Fruit fly (Drosophila melanogaster) whole organism, prepupa: ENCODE data around the gene CG5079.

Experiments
- CG16779 ChIP-seq: fragments of 200-800 bp; sonication (Bioruptor generic); optimal IDR thresholded peaks from 3 replicates; lab custom pipeline; 2017; ENCODE audit warnings: missing biosample characterization, mild to moderate bottlenecking, missing genetic modification characterization
- CG3032 ChIP-seq: fragments of 200-800 bp; optimal IDR thresholded peaks from 2 replicates; lab custom pipeline; 2019; ENCODE audit warnings: missing biosample characterization, mild to moderate bottlenecking, missing genetic modification characterization, moderate library complexity
- CG31627 ChIP-seq: fragments of 200-800 bp; sonication (Bioruptor generic); optimal IDR thresholded peaks from 3 replicates; lab custom pipeline; 2016; ENCODE audit warnings: missing biosample characterization, missing genetic modification characterization
- CG34406 ChIP-seq: fragments of 200-800 bp; sonication (Bioruptor generic); optimal IDR thresholded peaks from 3 replicates; lab custom pipeline; 2016; ENCODE audit warnings: missing biosample characterization, missing genetic modification characterization
- CG3919 ChIP-seq: fragments of 200-800 bp; sonication (Bioruptor generic); optimal IDR thresholded peaks from 3 replicates; lab custom pipeline; 2016; ENCODE audit warnings: missing biosample characterization, missing genetic modification characterization
- CG6276 ChIP-seq: fragments of 200-800 bp; sonication (Bioruptor generic); optimal IDR thresholded peaks from 2 replicates; lab custom pipeline; 2017; ENCODE audit warnings: missing biosample characterization, mild to moderate bottlenecking, missing genetic modification characterization
- CG6792 ChIP-seq: fragments of 200-800 bp; sonication (Bioruptor generic); optimal IDR thresholded peaks from 3 replicates; lab custom pipeline; 2016; ENCODE audit warnings: missing biosample characterization, missing genetic modification characterization
- CG7368 ChIP-seq: fragments of 200-800 bp; sonication (Bioruptor generic); optimal IDR thresholded peaks from 3 replicates; lab custom pipeline; 2016; ENCODE audit warnings: missing biosample characterization, missing genetic modification characterization
- CG8119 ChIP-seq: fragments of 200-800 bp; sonication (Bioruptor generic); IDR thresholded peaks from 3 replicates; pipeline ENCODE4 v1.3.6; 2022; ENCODE audit warnings: missing biosample characterization, missing genetic modification characterization
- CG8319 ChIP-seq: fragments of 200-800 bp; sonication (Bioruptor generic); optimal IDR thresholded peaks from 3 replicates; lab custom pipeline; 2016; ENCODE audit warnings: missing biosample characterization, missing genetic modification characterization
- Eip78C ChIP-seq: fragments of 200-800 bp; sonication (Bioruptor generic); peaks from one replicate; lab custom pipeline; 2016; ENCODE audit warnings: missing biosample characterization, missing genetic modification characterization
- Ets21C ChIP-seq: fragments of 200-800 bp; sonication (Bioruptor generic); optimal IDR thresholded peaks from 3 replicates; lab custom pipeline; 2016; ENCODE audit warnings: missing biosample characterization, missing genetic modification characterization
- Hr4 ChIP-seq: fragments of 200-800 bp; sonication (Bioruptor generic); optimal IDR thresholded peaks from 3 replicates; lab custom pipeline; 2016; ENCODE audit warnings: missing biosample characterization, missing genetic modification characterization
- Lpt ChIP-seq: fragments of 200-800 bp; sonication (Bioruptor generic); optimal IDR thresholded peaks from 3 replicates; lab custom pipeline; 2016; ENCODE audit warnings: missing biosample characterization, missing genetic modification characterization
- Met ChIP-seq: fragments of 200-800 bp; sonication (Bioruptor generic); optimal IDR thresholded peaks from 3 replicates; lab custom pipeline; 2016; ENCODE audit warnings: missing biosample characterization, missing genetic modification characterization
- Smox ChIP-seq: fragments of 200-800 bp; sonication (Bioruptor generic); optimal IDR thresholded peaks from 3 replicates; lab custom pipeline; 2016; ENCODE audit warnings: missing biosample characterization, missing genetic modification characterization
- Sox102F ChIP-seq: fragments of 200-800 bp; sonication (Bioruptor generic); optimal IDR thresholded peaks from 2 replicates; lab custom pipeline; 2016; ENCODE audit warnings: missing biosample characterization, mild to moderate bottlenecking, missing genetic modification characterization
- achi ChIP-seq: fragments of 200-800 bp; sonication (Bioruptor generic); optimal IDR thresholded peaks from 3 replicates; lab custom pipeline; 2016; ENCODE audit warnings: missing biosample characterization, missing genetic modification characterization
- cyc ChIP-seq: fragments of 200-800 bp; sonication (Bioruptor generic); optimal IDR thresholded peaks from 3 replicates; lab custom pipeline; 2016; ENCODE audit warnings: missing biosample characterization, missing genetic modification characterization
- dac ChIP-seq: fragments of 200-800 bp; sonication (Bioruptor generic); optimal IDR thresholded peaks from 2 replicates; lab custom pipeline; 2017; ENCODE audit warnings: missing biosample characterization, mild to moderate bottlenecking, missing genetic modification characterization
- dsx ChIP-seq: fragments of 200-800 bp; optimal IDR thresholded peaks from 3 replicates; lab custom pipeline; 2019; ENCODE audit warnings: missing biosample characterization, mild to moderate bottlenecking, missing genetic modification characterization, moderate library complexity; ENCODE audit not compliant: poor library complexity, severe bottlenecking
- eg ChIP-seq: fragments of 200-800 bp; sonication (Bioruptor generic); IDR thresholded peaks from 3 replicates; pipeline ENCODE4 v1.3.6; 2022; ENCODE audit warnings: missing biosample characterization, missing genetic modification characterization
- esn ChIP-seq: fragments of 200-800 bp; sonication (Bioruptor generic); optimal IDR thresholded peaks from 2 replicates; lab custom pipeline; 2016; ENCODE audit warnings: missing biosample characterization, mild to moderate bottlenecking, missing genetic modification characterization, moderate library complexity
- fd59A ChIP-seq: fragments of 200-800 bp; sonication (Bioruptor generic); optimal IDR thresholded peaks from 2 replicates; lab custom pipeline; 2017; ENCODE audit warnings: missing biosample characterization, mild to moderate bottlenecking, missing genetic modification characterization, missing genetic modification reagents
- fd85E ChIP-seq: fragments of 200-800 bp; sonication (Bioruptor generic); optimal IDR thresholded peaks from 3 replicates; lab custom pipeline; 2016; ENCODE audit warnings: missing biosample characterization, missing genetic modification characterization
- lz ChIP-seq: fragments of 200-800 bp; sonication (Bioruptor generic); optimal IDR thresholded peaks from 3 replicates; lab custom pipeline; 2016; ENCODE audit warnings: missing biosample characterization, missing genetic modification characterization
- pdm3 ChIP-seq: fragments of 200-800 bp; sonication (Bioruptor generic); optimal IDR thresholded peaks from 3 replicates; lab custom pipeline; 2016; ENCODE audit warnings: missing biosample characterization, missing genetic modification characterization
- spab ChIP-seq: fragments of 200-800 bp; sonication (Bioruptor generic); optimal IDR thresholded peaks from 2 replicates; lab custom pipeline; 2017; ENCODE audit warnings: missing biosample characterization, mild to moderate bottlenecking, missing genetic modification characterization, missing genetic modification reagents
- ss ChIP-seq, 2 experiments: fragments of 200-800 bp; sonication (Bioruptor generic); optimal IDR thresholded peaks; 2 replicates in 1 of 2; 3 replicates in 1 of 2; lab custom pipeline; 2017 to 2018; ENCODE audit warnings: mild to moderate bottlenecking in 2 of 2, missing biosample characterization in 2 of 2, missing genetic modification characterization in 2 of 2, moderate library complexity in 1 of 2
- svp ChIP-seq: fragments of 200-800 bp; sonication (Bioruptor generic); peaks from one replicate; lab custom pipeline; 2016; ENCODE audit warnings: missing biosample characterization, missing genetic modification characterization
- vri ChIP-seq: fragments of 200-800 bp; sonication (Bioruptor generic); optimal IDR thresholded peaks from 3 replicates; lab custom pipeline; 2016; ENCODE audit warnings: missing biosample characterization, mild to moderate bottlenecking, missing genetic modification characterization

The CG5079 gene

dm6 chr3R:25661531-25662193 is 48.2 kb downstream of the CG5079 start, which contains the start of gene RASSF8 (continued):
- TF ChIP-seq CG3919 (GFP tag; lab: Kevin White, UChicago) (no peak), Eip78C (GFP tag; lab: Kevin White, UChicago) (peak; percentile 71), CG6276 (GFP tag; lab: Kevin White, UChicago) (peak; percentile 53), CG34406 (GFP tag; lab: Kevin White, UChicago) (no peak), lz (GFP tag; lab: Kevin White, UChicago) (peak; percentile 24), Lpt (GFP tag; lab: Kevin White, UChicago) (no peak), spab (GFP tag; lab: Kevin White, UChicago) (no peak), Hr4 (GFP tag; lab: Kevin White, UChicago) (peak; percentile 25), pdm3 (GFP tag; lab: Kevin White, UChicago) (peak; percentile 15), CG8119 (GFP tag; lab: Robert Waterston, UW) (peak; percentile 25; the same call in 1 of the 3 replicates), CG8319 (GFP tag; lab: Kevin White, UChicago) (no peak), Ets21C (GFP tag; lab: Kevin White, UChicago) (peak; percentile 23), Smox (peak; percentile 31), achi (peak; percentile 19), svp (GFP tag; lab: Kevin White, UChicago) (no peak), esn (GFP tag; lab: Kevin White, UChicago) (peak; percentile 39), Sox102F (GFP tag; lab: Kevin White, UChicago) (no peak), Met (no peak), fd85E (GFP tag; lab: Kevin White, UChicago) (no peak), CG7368 (GFP tag; lab: Kevin White, UChicago) (no peak), CG31627 (peak; percentile 20), vri (GFP tag; lab: Kevin White, UChicago) (no peak), ss (GFP tag; optimal IDR thresholded peaks at IDR 0.05; lab: Kevin White, UChicago) (no peak)
- TF ChIP-seq, all 60 proteins: peak for 19

dm6 chr3R:25662358-25662757 is 48.9 kb downstream of the CG5079 start:
- TF ChIP-seq cyc (GFP tag; lab: Kevin White, UChicago) (no peak), fd85E (GFP tag; lab: Kevin White, UChicago) (no peak), Hr4 (GFP tag; lab: Kevin White, UChicago) (peak; percentile 12), dsx (GFP tag; lab: Kevin White, UChicago) (no peak), CG3032 (no peak), Smox (no peak), dac (no peak), CG6792 (GFP tag; lab: Kevin White, UChicago) (no peak), lz (GFP tag; lab: Kevin White, UChicago) (no peak), achi (no peak), svp (GFP tag; lab: Kevin White, UChicago) (no peak), fd59A (GFP tag; lab: Kevin White, UChicago) (no peak), eg (GFP tag; lab: Robert Waterston, UW) (0 out of 3 replicates have a peak, but pooled peaks have one; percentile 11), CG16779 (tag; lab: Kevin White, UChicago) (no peak)
- TF ChIP-seq, all 60 proteins: peak for 2
